Worm (Caenorhabditis elegans): ENCODE results near the gene drr-2.

Gene drr-2

DNA sequence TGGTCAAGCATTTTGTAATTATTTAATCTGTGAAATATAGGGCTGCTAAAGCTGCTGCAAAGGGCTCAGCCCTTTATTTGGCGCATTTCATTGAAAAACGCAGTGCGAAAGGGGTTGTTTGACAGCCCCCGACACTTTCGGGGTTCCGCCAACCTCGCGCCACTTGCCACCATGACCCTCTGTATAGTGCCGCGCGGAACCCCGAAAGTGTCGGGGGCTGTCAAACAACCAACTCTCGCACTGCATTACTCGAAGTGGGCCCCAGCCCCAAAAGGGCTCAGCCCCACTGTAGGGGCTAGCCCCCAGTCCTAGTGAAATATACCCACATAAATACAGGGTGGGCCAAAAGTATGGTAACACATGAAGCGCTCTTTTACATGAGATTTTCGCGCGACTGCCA lies 43.1 kb downstream of the drr-2 start:
- TF ChIP-seq ceh-79 (tag; optimal IDR thresholded peaks at IDR 0.05): no peak
- TF ChIP-seq ztf-6 (GFP tag; IDR thresholded peaks at IDR 0.05): no peak
- TF ChIP-seq snpc-1.1 (tag; optimal IDR thresholded peaks at IDR 0.05; ENCODE audit: insufficient read depth): peak; percentile 24
- no peak for TF ChIP-seq aptf-2 (GFP tag; conservative IDR thresholded peaks at IDR 0.05)
- TF ChIP-seq snpc-4 (GFP tag; optimal IDR thresholded peaks at IDR 0.05): no peak
- TF ChIP-seq snpc-4 (tag; optimal IDR thresholded peaks at IDR 0.05): peak in 2 of 4 experiments; percentile 36 to 84
- no peak for TF ChIP-seq sdz-38 (tag; optimal IDR thresholded peaks at IDR 0.05)
- 0 out of 2 replicates have a peak, but pooled peaks have one; percentile 18 for TF ChIP-seq pbrm-1 (GFP tag; IDR thresholded peaks at IDR 0.05)
- no peak for TF ChIP-seq zim-3 (tag; optimal IDR thresholded peaks at IDR 0.05)
- no peak for TF ChIP-seq lsy-27 (tag; optimal IDR thresholded peaks at IDR 0.05; ENCODE audit: borderline replicate concordance, insufficient read depth)
